Worm (Caenorhabditis elegans) whole organism, midembryonic: ENCODE results near the gene C16C10.1.

Experiments
- T22C8.4 ChIP-seq: fragments of 200-800 bp; sonication (Bioruptor generic); IDR thresholded peaks from 2 replicates; pipeline ENCODE4 v1.3.6; 2022; ENCODE audit warnings: missing genetic modification characterization, missing compliant biosample characterization
- cog-1 ChIP-seq: sonication (generic microtip); optimal IDR thresholded peaks from 2 replicates; lab custom pipeline; 2016; ENCODE audit warnings: missing genetic modification characterization, missing compliant biosample characterization
- flt-1 ChIP-seq: fragments of 200-800 bp; sonication (Bioruptor generic); IDR thresholded peaks from 2 replicates; pipeline ENCODE4 v1.3.6; 2022; ENCODE audit warnings: missing genetic modification characterization, missing compliant biosample characterization
- klf-2 ChIP-seq: fragments of 200-800 bp; sonication (Bioruptor generic); conservative IDR thresholded peaks from 2 replicates; pipeline ENCODE4 v1.3.6; 2022; ENCODE audit warnings: missing genetic modification reagents, missing genetic modification characterization, missing compliant biosample characterization
- med-1 ChIP-seq: sonication (generic microtip); optimal IDR thresholded peaks from 2 replicates; lab custom pipeline; 2017; ENCODE audit warnings: missing genetic modification characterization, mild to moderate bottlenecking, missing compliant biosample characterization, antibody characterized with exemption, missing genetic modification reagents; ENCODE audit not compliant: insufficient read depth
- ref-1 ChIP-seq: fragments of 200-800 bp; sonication (Bioruptor generic); conservative IDR thresholded peaks from 2 replicates; pipeline ENCODE4 v1.3.6; 2022; ENCODE audit warnings: missing genetic modification reagents, missing genetic modification characterization, missing compliant biosample characterization
- tab-1 ChIP-seq: fragments of 200-800 bp; sonication (Bioruptor generic); IDR thresholded peaks from 2 replicates; pipeline ENCODE4 v1.3.6; 2022; ENCODE audit warnings: missing genetic modification characterization, missing compliant biosample characterization
- ztf-23 ChIP-seq: fragments of 200-800 bp; sonication (Bioruptor generic); IDR thresholded peaks from 2 replicates; pipeline ENCODE4 v1.3.6; 2022; ENCODE audit warnings: missing genetic modification reagents, missing genetic modification characterization, missing compliant biosample characterization
- ztf-29 ChIP-seq: fragments of 200-800 bp; sonication (Bioruptor generic); IDR thresholded peaks from 2 replicates; pipeline ENCODE4 v1.3.6; 2022; ENCODE audit warnings: missing genetic modification reagents, missing genetic modification characterization, missing compliant biosample characterization

The C16C10.1 gene

ce11 chrIII:4194349-4195110 lies 13.3 kb upstream of the C16C10.1 start:
- TF ChIP-seq ztf-23 (GFP tag; lab: Robert Waterston, UW) (no peak), ref-1 (GFP tag; lab: Robert Waterston, UW) (no peak), flt-1 (GFP tag; lab: Robert Waterston, UW) (no peak), ztf-29 (no peak), cog-1 (no peak), med-1 (GFP tag; lab: Kevin White, UChicago) (no peak)

- TF ChIP-seq flt-1 (GFP tag; lab: Robert Waterston, UW) (peak; percentile 66), ref-1 (GFP tag; lab: Robert Waterston, UW) (no peak), ztf-23 (GFP tag; lab: Robert Waterston, UW) (peak; percentile 41; the same call in 1 of the 2 replicates), cog-1 (peak; percentile 45), T22C8.4 (GFP tag; lab: Robert Waterston, UW) (no peak), ztf-29 (0 out of 2 replicates have a peak, but pooled peaks have one; percentile 45)
Observed at ce11 chrIII:4193659-4194103, 12.4 kb upstream of the C16C10.1 start, which contains the start of gene xbp-1. xbp-1 (plus strand) TSS chrIII:4193809.

- TF ChIP-seq flt-1 (GFP tag; lab: Robert Waterston, UW): no peak
- TF ChIP-seq tab-1 (GFP tag; lab: Robert Waterston, UW): no peak
- no peak for TF ChIP-seq ztf-23 (GFP tag; lab: Robert Waterston, UW)
Observed at ce11 chrIII:4191091-4191638, 9.9 kb upstream of the C16C10.1 start, which contains the start of gene dnj-16. dnj-16 (plus strand) TSS chrIII:4191141.

- TF ChIP-seq flt-1 (GFP tag; lab: Robert Waterston, UW): no peak
- no peak for TF ChIP-seq ref-1 (GFP tag; lab: Robert Waterston, UW)
- TF ChIP-seq ztf-29: no peak
- no peak for TF ChIP-seq cog-1
Observed at ce11 chrIII:4190241-4190640, 9.0 kb upstream of the C16C10.1 start, which contains the start of gene spp-28. spp-28 (minus strand) TSS chrIII:4190341.

ce11 chrIII:4189602-4190001 lies 8.4 kb upstream of the C16C10.1 start:
- TF ChIP-seq ztf-29 (0 out of 2 replicates have a peak, but pooled peaks have one; percentile 37), tab-1 (GFP tag; lab: Robert Waterston, UW) (no peak), cog-1 (no peak), ztf-23 (GFP tag; lab: Robert Waterston, UW) (no peak)

ce11 chrIII:4187845-4188244 lies 6.6 kb upstream of the C16C10.1 start, which contains the start of gene R74.2:
R74.2 (plus strand) TSS chrIII:4188160.
- TF ChIP-seq flt-1 (GFP tag; lab: Robert Waterston, UW): no peak
- no peak for TF ChIP-seq med-1 (GFP tag; lab: Kevin White, UChicago)
- no peak for TF ChIP-seq ref-1 (GFP tag; lab: Robert Waterston, UW)
- no peak for TF ChIP-seq T22C8.4 (GFP tag; lab: Robert Waterston, UW)
- no peak for TF ChIP-seq klf-2 (GFP tag; lab: Robert Waterston, UW)
- TF ChIP-seq tab-1 (GFP tag; lab: Robert Waterston, UW): no peak
- no peak for TF ChIP-seq ztf-29
- TF ChIP-seq ztf-23 (GFP tag; lab: Robert Waterston, UW): no peak
- TF ChIP-seq cog-1: no peak

- TF ChIP-seq ztf-23 (GFP tag; lab: Robert Waterston, UW) (no peak), T22C8.4 (GFP tag; lab: Robert Waterston, UW) (0 out of 2 replicates have a peak, but pooled peaks have one; percentile 19), ztf-29 (no peak), cog-1 (no peak), ref-1 (GFP tag; lab: Robert Waterston, UW) (no peak), med-1 (GFP tag; lab: Kevin White, UChicago) (no peak)
Observed at ce11 chrIII:4186751-4187309, 5.6 kb upstream of the C16C10.1 start, which contains the start of gene lars-1. lars-1 (minus strand) TSS chrIII:4186801.

- no peak for TF ChIP-seq cog-1
- TF ChIP-seq klf-2 (GFP tag; lab: Robert Waterston, UW): no peak
- TF ChIP-seq med-1 (GFP tag; lab: Kevin White, UChicago): no peak
- no peak for TF ChIP-seq T22C8.4 (GFP tag; lab: Robert Waterston, UW)
- TF ChIP-seq tab-1 (GFP tag; lab: Robert Waterston, UW): no peak
- TF ChIP-seq ref-1 (GFP tag; lab: Robert Waterston, UW): no peak
- no peak for TF ChIP-seq ztf-23 (GFP tag; lab: Robert Waterston, UW)
- TF ChIP-seq ztf-29: no peak
- no peak for TF ChIP-seq flt-1 (GFP tag; lab: Robert Waterston, UW)
Observed at ce11 chrIII:4178564-4178963, 2.7 kb downstream of the C16C10.1 start, which contains the start of gene C16C10.2. C16C10.2 (minus strand) TSS chrIII:4178664.

ce11 chrIII:4176109-4176596 lies 5.1 kb downstream of the C16C10.1 start, which contains the start of the genes hrde-1 and C16C10.13:
hrde-1 (minus strand) TSS chrIII:4176159.
C16C10.13 (plus strand) TSS chrIII:4176440.
- no peak for TF ChIP-seq ztf-23 (GFP tag; lab: Robert Waterston, UW)
- no peak for TF ChIP-seq ref-1 (GFP tag; lab: Robert Waterston, UW)
- no peak for TF ChIP-seq T22C8.4 (GFP tag; lab: Robert Waterston, UW)
- no peak for TF ChIP-seq klf-2 (GFP tag; lab: Robert Waterston, UW)
- no peak for TF ChIP-seq med-1 (GFP tag; lab: Kevin White, UChicago)
- no peak for TF ChIP-seq tab-1 (GFP tag; lab: Robert Waterston, UW)
- no peak for TF ChIP-seq ztf-29
- no peak for TF ChIP-seq flt-1 (GFP tag; lab: Robert Waterston, UW)
- no peak for TF ChIP-seq cog-1
